Worm (Caenorhabditis elegans) whole organism, L4 larva: ENCODE results near the gene K05F1.10.

ENCODE experiments used
- F26F4.8 ChIP-seq: fragments of 200-800 bp; sonication (Bioruptor generic); conservative IDR thresholded peaks from 2 replicates; pipeline ENCODE4 v1.3.6; 2022; ENCODE audit warnings: missing genetic modification characterization, missing compliant biosample characterization
- F37D6.2 ChIP-seq: sonication (generic microtip); optimal IDR thresholded peaks from 2 replicates; lab custom pipeline; 2016; ENCODE audit warnings: mild to moderate bottlenecking, missing genetic modification characterization, missing compliant biosample characterization
- R02D3.7 ChIP-seq: fragments of 150-350 bp; sonication (generic microtip); optimal IDR thresholded peaks from 3 replicates; lab custom pipeline; 2014; ENCODE audit warnings: missing biosample characterization, missing genetic modification characterization
- T26A8.4 ChIP-seq: fragments of 200-800 bp; sonication (Bioruptor generic); IDR thresholded peaks from 2 replicates; pipeline ENCODE4 v1.3.6; 2022; ENCODE audit warnings: missing genetic modification characterization, missing compliant biosample characterization
- Y75B8A.6 ChIP-seq: fragments of 200-800 bp; sonication (Bioruptor generic); IDR thresholded peaks from 2 replicates; pipeline ENCODE4 v1.3.6; 2022; ENCODE audit warnings: missing genetic modification reagents, missing genetic modification characterization, missing compliant biosample characterization
- ZK337.2 ChIP-seq: fragments of 200-800 bp; sonication (Bioruptor generic); IDR thresholded peaks from 2 replicates; pipeline ENCODE4 v1.3.6; 2022; ENCODE audit warnings: missing genetic modification reagents, missing genetic modification characterization, missing compliant biosample characterization
- ZK546.5 ChIP-seq, 2 experiments: sonication (generic microtip); optimal IDR thresholded peaks; 2 replicates each; lab custom pipeline; 2017; ENCODE audit warnings: missing biosample characterization in 2 of 2, missing genetic modification characterization in 2 of 2
- ama-1 ChIP-seq: fragments of 150-350 bp; optimal IDR thresholded peaks from 2 replicates; lab custom pipeline; 2014; ENCODE audit warnings: inconsistent platforms, mixed read lengths
- attf-4 ChIP-seq: sonication (generic microtip); optimal IDR thresholded peaks from 3 replicates; lab custom pipeline; 2017; ENCODE audit warnings: missing biosample characterization, missing genetic modification characterization
- ceh-20 ChIP-seq: fragments of 200-800 bp; sonication (Bioruptor generic); IDR thresholded peaks from 2 replicates; pipeline ENCODE4 v1.3.6; 2022; ENCODE audit warnings: missing genetic modification reagents, missing genetic modification characterization, missing compliant biosample characterization
- ceh-32 ChIP-seq: sonication (generic microtip); optimal IDR thresholded peaks from 2 replicates; lab custom pipeline; 2016; ENCODE audit warnings: mild to moderate bottlenecking, missing genetic modification characterization, missing compliant biosample characterization; ENCODE audit not compliant: poor library complexity
- ceh-44 ChIP-seq: fragments of 200-800 bp; sonication (Bioruptor generic); IDR thresholded peaks from 2 replicates; pipeline ENCODE4 v1.3.6; 2022; ENCODE audit warnings: missing genetic modification reagents, missing genetic modification characterization, missing compliant biosample characterization
- ces-1 ChIP-seq: fragments of 150-350 bp; sonication (generic microtip); optimal IDR thresholded peaks from 4 replicates; lab custom pipeline; 2014; ENCODE audit warnings: missing biosample characterization, missing genetic modification reagents, missing genetic modification characterization
- daf-12 ChIP-seq: fragments of 150-350 bp; optimal IDR thresholded peaks from 2 replicates; lab custom pipeline; 2014; ENCODE audit warnings: missing biosample characterization, missing genetic modification reagents, missing genetic modification characterization
- dmd-9 ChIP-seq: fragments of 200-800 bp; sonication (Bioruptor generic); IDR thresholded peaks from 2 replicates; pipeline ENCODE4 v1.3.6; 2022; ENCODE audit warnings: missing genetic modification reagents, missing genetic modification characterization, missing compliant biosample characterization
- dpl-1 ChIP-seq: fragments of 150-350 bp; optimal IDR thresholded peaks from 2 replicates; lab custom pipeline; 2014; ENCODE audit warnings: missing biosample characterization, missing genetic modification reagents, missing genetic modification characterization
- duxl-1 ChIP-seq: sonication (generic microtip); optimal IDR thresholded peaks from 2 replicates; lab custom pipeline; 2016; ENCODE audit warnings: mild to moderate bottlenecking, missing genetic modification characterization, moderate library complexity, missing compliant biosample characterization; ENCODE audit not compliant: poor library complexity
- gei-8 ChIP-seq: fragments of 200-800 bp; sonication (Bioruptor generic); optimal IDR thresholded peaks from 2 replicates; lab custom pipeline; 2018; ENCODE audit warnings: mild to moderate bottlenecking, missing genetic modification characterization, missing compliant biosample characterization
- hif-1 ChIP-seq, 2 experiments: sonication (generic microtip); optimal IDR thresholded peaks; 2 replicates each; lab custom pipeline; 2016 to 2017; ENCODE audit warnings: missing compliant biosample characterization in 2 of 2, missing genetic modification characterization in 2 of 2, missing genetic modification reagents in 2 of 2, missing genotype in 2 of 2, mild to moderate bottlenecking in 1 of 2
- lim-7 ChIP-seq: fragments of 200-800 bp; sonication (Bioruptor generic); IDR thresholded peaks from 2 replicates; pipeline ENCODE4 v1.3.6; 2022; ENCODE audit warnings: missing genetic modification characterization, missing compliant biosample characterization
- lin-1 ChIP-seq: fragments of 200-800 bp; sonication (Bioruptor generic); IDR thresholded peaks from 2 replicates; pipeline ENCODE4 v1.3.6; 2022; ENCODE audit warnings: missing genetic modification reagents, missing genetic modification characterization, missing compliant biosample characterization
- lin-39 ChIP-seq: fragments of 150-350 bp; optimal IDR thresholded peaks from 2 replicates; lab custom pipeline; 2014; ENCODE audit warnings: missing biosample characterization, missing genetic modification reagents, missing genetic modification characterization
- lir-3 ChIP-seq: sonication (generic microtip); optimal IDR thresholded peaks from 2 replicates; lab custom pipeline; 2016; ENCODE audit warnings: mild to moderate bottlenecking, missing genetic modification characterization, missing compliant biosample characterization
- lsy-2 ChIP-seq, 2 experiments: fragments of 150-350 bp in 1 of 2; sonication (generic microtip) in 1 of 2; optimal IDR thresholded peaks; 2 replicates each; lab custom pipeline; 2014 to 2017; ENCODE audit warnings: missing biosample characterization in 2 of 2, missing genetic modification characterization in 2 of 2
- mxl-2 ChIP-seq: fragments of 200-800 bp; sonication (Bioruptor generic); conservative IDR thresholded peaks from 2 replicates; pipeline ENCODE4 v1.3.6; 2022; ENCODE audit warnings: missing genetic modification reagents, missing genetic modification characterization, missing compliant biosample characterization
- mxl-3 ChIP-seq: fragments of 200-800 bp; sonication (Bioruptor generic); optimal IDR thresholded peaks from 2 replicates; lab custom pipeline; 2018; ENCODE audit warnings: mild to moderate bottlenecking, missing genetic modification characterization, missing compliant biosample characterization
- nhr-102 ChIP-seq: sonication (generic microtip); optimal IDR thresholded peaks from 2 replicates; lab custom pipeline; 2016; ENCODE audit warnings: mild to moderate bottlenecking, missing genetic modification characterization, moderate library complexity, missing compliant biosample characterization
- nhr-25 ChIP-seq: sonication (generic microtip); optimal IDR thresholded peaks from 2 replicates; lab custom pipeline; 2017; ENCODE audit warnings: missing genetic modification characterization, mild to moderate bottlenecking, missing compliant biosample characterization, antibody characterized with exemption, moderate library complexity, borderline replicate concordance; ENCODE audit not compliant: insufficient read depth
- nhr-48 ChIP-seq: sonication (generic microtip); optimal IDR thresholded peaks from 2 replicates; lab custom pipeline; 2016; ENCODE audit warnings: mild to moderate bottlenecking, missing genetic modification characterization, missing compliant biosample characterization
- nhr-76 ChIP-seq: fragments of 150-350 bp; optimal IDR thresholded peaks from 2 replicates; lab custom pipeline; 2014; ENCODE audit warnings: missing biosample characterization, missing genetic modification characterization
- nhr-77 ChIP-seq: fragments of 150-350 bp; optimal IDR thresholded peaks from 2 replicates; lab custom pipeline; 2014; ENCODE audit warnings: missing biosample characterization, missing genetic modification characterization
- pha-4 ChIP-seq, 2 experiments: fragments of 150-350 bp in 1 of 2; fragments of 200-800 bp in 1 of 2; sonication (Bioruptor generic) in 1 of 2; IDR thresholded peaks in 1 of 2; optimal IDR thresholded peaks in 1 of 2; 2 replicates each; pipeline versions ENCODE4 v1.3.6 to Lab custom; 2014 to 2022; ENCODE audit warnings: missing genetic modification characterization in 2 of 2, missing genetic modification reagents in 2 of 2, missing biosample characterization in 1 of 2, missing compliant biosample characterization in 1 of 2
- php-3 ChIP-seq: fragments of 200-800 bp; sonication (Bioruptor generic); IDR thresholded peaks from 2 replicates; pipeline ENCODE4 v1.3.6; 2022; ENCODE audit warnings: missing genetic modification reagents, missing genetic modification characterization, missing compliant biosample characterization
- rbr-2 ChIP-seq: sonication (generic microtip); optimal IDR thresholded peaks from 2 replicates; lab custom pipeline; 2016; ENCODE audit warnings: missing genotype, missing genetic modification characterization, missing compliant biosample characterization
- sdz-12 ChIP-seq: fragments of 200-800 bp; sonication (Bioruptor generic); optimal IDR thresholded peaks from 2 replicates; lab custom pipeline; 2018; ENCODE audit warnings: mild to moderate bottlenecking, missing genetic modification characterization, missing compliant biosample characterization
- set-16 ChIP-seq: fragments of 200-800 bp; sonication (Bioruptor generic); IDR thresholded peaks from 2 replicates; pipeline ENCODE4 v1.3.6; 2022; ENCODE audit warnings: missing genetic modification reagents, missing genetic modification characterization, missing compliant biosample characterization
- skn-1 ChIP-seq: fragments of 150-350 bp; optimal IDR thresholded peaks from 2 replicates; lab custom pipeline; 2014; ENCODE audit warnings: missing biosample characterization, missing genetic modification characterization
- snpc-1.2 ChIP-seq: fragments of 200-800 bp; sonication (Bioruptor generic); IDR thresholded peaks from 2 replicates; pipeline ENCODE4 v1.3.6; 2022; ENCODE audit warnings: missing genetic modification reagents, missing genetic modification characterization, missing compliant biosample characterization
- tag-97 ChIP-seq: fragments of 200-800 bp; sonication (Bioruptor generic); IDR thresholded peaks from 2 replicates; pipeline ENCODE4 v1.3.6; 2022; ENCODE audit warnings: missing genetic modification characterization, missing compliant biosample characterization
- unc-130 ChIP-seq: sonication (generic microtip); optimal IDR thresholded peaks from 2 replicates; lab custom pipeline; 2016; ENCODE audit warnings: missing genetic modification reagents, missing genetic modification characterization, missing compliant biosample characterization
- unc-39 ChIP-seq: sonication (generic microtip); optimal IDR thresholded peaks from 2 replicates; lab custom pipeline; 2017; ENCODE audit warnings: missing biosample characterization, missing genetic modification characterization
- unc-62 ChIP-seq, 3 experiments: fragments of 150-350 bp in 1 of 3; sonication (generic microtip); optimal IDR thresholded peaks in 2 of 3; peaks in 1 of 3; 1 replicate in 1 of 3; 2 replicates in 2 of 3; lab custom pipeline; 2014 to 2017; ENCODE audit warnings: missing biosample characterization in 3 of 3, missing genetic modification characterization in 3 of 3, missing genetic modification reagents in 3 of 3, missing genotype in 1 of 3
- zag-1 ChIP-seq: fragments of 150-350 bp; optimal IDR thresholded peaks from 2 replicates; lab custom pipeline; 2014; ENCODE audit warnings: missing biosample characterization, missing genetic modification characterization
- zfp-3 ChIP-seq: fragments of 200-800 bp; sonication (Bioruptor generic); conservative IDR thresholded peaks from 2 replicates; pipeline ENCODE4 v1.3.6; 2022; ENCODE audit warnings: missing genetic modification reagents, missing genetic modification characterization, missing compliant biosample characterization
- zip-2 ChIP-seq: fragments of 150-350 bp; optimal IDR thresholded peaks from 2 replicates; lab custom pipeline; 2014; ENCODE audit warnings: missing biosample characterization, missing genetic modification characterization
- ztf-7 ChIP-seq: fragments of 150-350 bp; optimal IDR thresholded peaks from 2 replicates; lab custom pipeline; 2014; ENCODE audit warnings: missing biosample characterization, missing genetic modification characterization

The K05F1.10 gene

ce11 chrII:5781935-5782921 lies 23.0 kb downstream of the K05F1.10 start, which contains the start of gene K05F1.6:
TSS of gene K05F1.6 (plus strand) at chrII:5782520.
- peak; percentile 71 for TF ChIP-seq sdz-12
- peak; percentile 66; the same call in 1 of the 2 replicates for TF ChIP-seq ceh-20 (GFP tag; lab: Robert Waterston, UW)
- no peak for TF ChIP-seq ama-1 (lab: Kevin White, UChicago)
- TF ChIP-seq nhr-102 (tag; lab: Kevin White, UChicago) = peak; percentile 83
- peak in 1 of 2 experiments; percentile 54 for TF ChIP-seq lsy-2 (tag; optimal IDR thresholded peaks at IDR 0.05; lab: Kevin White, UChicago)
- TF ChIP-seq ceh-32 (tag; lab: Kevin White, UChicago) = no peak
- TF ChIP-seq mxl-2 (GFP tag; lab: Robert Waterston, UW) = peak; percentile 61; the same call in 1 of the 2 replicates
- TF ChIP-seq lir-3 = peak; percentile 80
- peak; percentile 42 for TF ChIP-seq zip-2 (tag; lab: Kevin White, UChicago)
- TF ChIP-seq duxl-1 (tag; lab: Kevin White, UChicago) = peak; percentile 79
- TF ChIP-seq nhr-76 = no peak
- TF ChIP-seq dmd-9 = peak; percentile 60; the same call in 1 of the 2 replicates
- TF ChIP-seq unc-62 (GFP tag; optimal IDR thresholded peaks at IDR 0.05 in 1 of 2; lab: Kevin White, UChicago) = peak in 1 of 2 experiments; percentile 92
- no peak for TF ChIP-seq unc-62 (tag; optimal IDR thresholded peaks at IDR 0.05; lab: Kevin White, UChicago)
- peak; percentile 56; the same call in 1 of the 2 replicates for TF ChIP-seq ZK337.2 (GFP tag; lab: Robert Waterston, UW)
- TF ChIP-seq lin-39 (tag; lab: Kevin White, UChicago) = no peak
- peak; percentile 79 for TF ChIP-seq lim-7 (GFP tag; lab: Robert Waterston, UW)
- peak; percentile 100 for TF ChIP-seq ceh-44 (GFP tag; lab: Robert Waterston, UW)
- no peak for TF ChIP-seq attf-4 (tag; lab: Kevin White, UChicago)
- TF ChIP-seq F37D6.2 (tag; lab: Kevin White, UChicago) = peak; percentile 31
- peak; percentile 65 for TF ChIP-seq php-3 (GFP tag; lab: Robert Waterston, UW)
- TF ChIP-seq ztf-7 (tag; lab: Kevin White, UChicago) = no peak
- TF ChIP-seq unc-39 (tag; lab: Kevin White, UChicago) = no peak
- TF ChIP-seq dpl-1 (GFP tag; lab: Kevin White, UChicago) = peak; percentile 12
- TF ChIP-seq zfp-3 = peak; percentile 80; the same call in 1 of the 2 replicates
- TF ChIP-seq ZK546.5 (tag; optimal IDR thresholded peaks at IDR 0.05; lab: Kevin White, UChicago) = no peak
- no peak for TF ChIP-seq zag-1 (tag; lab: Kevin White, UChicago)
- TF ChIP-seq skn-1 (tag; lab: Kevin White, UChicago) = no peak
- no peak for TF ChIP-seq nhr-77 (tag; lab: Kevin White, UChicago)
- peak; percentile 85 for TF ChIP-seq snpc-1.2 (GFP tag; lab: Robert Waterston, UW)
- peak in 1 of 2 experiments; percentile 12 for TF ChIP-seq hif-1 (tag; optimal IDR thresholded peaks at IDR 0.05; lab: Kevin White, UChicago)
- TF ChIP-seq R02D3.7 (tag; lab: Kevin White, UChicago) = no peak
- peak; percentile 91 for TF ChIP-seq gei-8 (GFP tag; lab: Kevin White, UChicago)
- no peak for TF ChIP-seq nhr-25 (tag; lab: Kevin White, UChicago)
- TF ChIP-seq ces-1 = no peak
- no peak for TF ChIP-seq Y75B8A.6
- TF ChIP-seq lin-1 (GFP tag; lab: Robert Waterston, UW) = peak; percentile 82; the same call in 1 of the 2 replicates
- 0 out of 2 replicates have a peak, but pooled peaks have one; percentile 28 for TF ChIP-seq tag-97
- peak; percentile 85; the same call in 1 of the 2 replicates for TF ChIP-seq pha-4 (GFP tag; IDR thresholded peaks at IDR 0.05; lab: Robert Waterston, UW)
- no peak for TF ChIP-seq pha-4 (tag; optimal IDR thresholded peaks at IDR 0.05; lab: Kevin White, UChicago)
- TF ChIP-seq set-16 (GFP tag; lab: Robert Waterston, UW) = no peak; the same call in none of the 2 replicates
- peak; percentile 54; the same call in 1 of the 2 replicates for TF ChIP-seq F26F4.8 (GFP tag; lab: Robert Waterston, UW)
- no peak for TF ChIP-seq daf-12 (tag; lab: Kevin White, UChicago)
- TF ChIP-seq rbr-2 (tag; lab: Kevin White, UChicago) = peak; percentile 78
- peak; percentile 46 for TF ChIP-seq nhr-48
- peak; percentile 80 for TF ChIP-seq T26A8.4 (GFP tag; lab: Robert Waterston, UW)
- TF ChIP-seq mxl-3 (GFP tag; lab: Kevin White, UChicago) = peak; percentile 57
- peak; percentile 78 for TF ChIP-seq unc-130 (GFP tag; lab: Kevin White, UChicago)
